Worm (Caenorhabditis elegans) whole organism, L4 larva: ENCODE measurements around the gene T08D10.4.

Experiments used
- aha-1 ChIP-seq: fragments of 150-350 bp; peaks from one replicate; lab custom pipeline; 2014; ENCODE audit warnings: missing biosample characterization, missing genetic modification characterization
- ama-1 ChIP-seq: fragments of 150-350 bp; optimal IDR thresholded peaks from 2 replicates; lab custom pipeline; 2014; ENCODE audit warnings: inconsistent platforms, mixed read lengths
- cey-2 ChIP-seq: sonication (generic microtip); optimal IDR thresholded peaks from 3 replicates; lab custom pipeline; 2017; ENCODE audit warnings: missing genetic modification characterization, mild to moderate bottlenecking, missing compliant biosample characterization, antibody characterized with exemption, borderline replicate concordance; ENCODE audit not compliant: insufficient read depth
- dve-1 ChIP-seq: sonication (generic microtip); optimal IDR thresholded peaks from 2 replicates; lab custom pipeline; 2017; ENCODE audit warnings: antibody characterized with exemption, mild to moderate bottlenecking, missing genetic modification characterization, missing compliant biosample characterization; ENCODE audit not compliant: insufficient read depth
- hmg-1.1 ChIP-seq: fragments of 200-800 bp; sonication (Bioruptor generic); IDR thresholded peaks from 2 replicates; pipeline ENCODE4 v1.3.6; 2022; ENCODE audit warnings: missing genetic modification reagents, missing genetic modification characterization, missing compliant biosample characterization
- mes-2 ChIP-seq: sonication (generic microtip); optimal IDR thresholded peaks from 2 replicates; lab custom pipeline; 2016; ENCODE audit warnings: missing genotype, mild to moderate bottlenecking, missing genetic modification characterization, missing compliant biosample characterization; ENCODE audit not compliant: poor library complexity, severe bottlenecking
- nhr-11 ChIP-seq: fragments of 150-350 bp; optimal IDR thresholded peaks from 2 replicates; lab custom pipeline; 2014; ENCODE audit warnings: missing biosample characterization, missing genetic modification characterization
- nhr-111 ChIP-seq: fragments of 200-800 bp; sonication (Bioruptor generic); optimal IDR thresholded peaks from 2 replicates; lab custom pipeline; 2018; ENCODE audit warnings: mild to moderate bottlenecking, missing genetic modification characterization, missing compliant biosample characterization
- skn-1 ChIP-seq: fragments of 150-350 bp; optimal IDR thresholded peaks from 2 replicates; lab custom pipeline; 2014; ENCODE audit warnings: missing biosample characterization, missing genetic modification characterization
- snpc-4 ChIP-seq: fragments of 150-350 bp; optimal IDR thresholded peaks from 2 replicates; lab custom pipeline; 2014; ENCODE audit warnings: missing biosample characterization, missing genetic modification characterization
- tag-97 ChIP-seq: fragments of 200-800 bp; sonication (Bioruptor generic); IDR thresholded peaks from 2 replicates; pipeline ENCODE4 v1.3.6; 2022; ENCODE audit warnings: missing genetic modification characterization, missing compliant biosample characterization
- unc-130 ChIP-seq: sonication (generic microtip); optimal IDR thresholded peaks from 2 replicates; lab custom pipeline; 2016; ENCODE audit warnings: missing genetic modification reagents, missing genetic modification characterization, missing compliant biosample characterization

DNA sequence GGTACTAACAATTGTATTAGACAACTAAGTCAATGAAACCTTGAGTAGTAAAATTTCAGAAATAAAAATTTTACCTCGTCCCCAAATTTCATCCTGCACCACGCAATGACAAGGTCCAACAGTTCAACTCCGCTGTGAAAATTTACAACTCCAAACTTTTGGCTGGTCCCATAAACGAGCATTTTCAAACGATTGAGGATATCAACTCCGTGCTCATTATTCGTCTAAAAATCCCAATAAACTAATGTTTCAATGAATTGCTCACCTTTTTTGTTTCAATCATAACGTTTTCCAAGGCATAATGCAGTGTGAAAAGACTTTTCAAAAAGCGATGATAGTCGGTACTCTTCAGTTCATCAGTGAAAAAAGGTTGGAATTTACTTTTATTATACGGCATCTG, 46.5 kb downstream of the T08D10.4 start:
- TF ChIP-seq tag-97 (GFP tag; lab: Robert Waterston, UW) (no peak), ama-1 (no peak), nhr-11 (tag; lab: Kevin White, UChicago) (no peak), mes-2 (tag; lab: Kevin White, UChicago) (no peak), hmg-1.1 (GFP tag; lab: Robert Waterston, UW) (no peak), dve-1 (tag; lab: Kevin White, UChicago) (no peak), skn-1 (tag; lab: Kevin White, UChicago) (no peak), unc-130 (no peak), cey-2 (tag; lab: Kevin White, UChicago) (no peak), snpc-4 (tag; lab: Kevin White, UChicago) (no peak), aha-1 (no peak), nhr-111 (GFP tag; lab: Kevin White, UChicago) (no peak)
